Fruit fly (Drosophila melanogaster) whole organism, embryonic: ENCODE measurements around the gene Rack1.

Source experiments
- CG10431 ChIP-seq: fragments of 200-800 bp; sonication (Bioruptor generic); optimal IDR thresholded peaks from 3 replicates; lab custom pipeline; 2018; ENCODE audit warnings: missing biosample characterization, mild to moderate bottlenecking, missing genetic modification characterization
- CG15696 ChIP-seq: fragments of 200-800 bp; sonication (Bioruptor generic); optimal IDR thresholded peaks from 2 replicates; lab custom pipeline; 2019; ENCODE audit warnings: missing biosample characterization, mild to moderate bottlenecking, missing genetic modification characterization, moderate library complexity
- CG3847 ChIP-seq: fragments of 200-800 bp; sonication (Bioruptor generic); IDR thresholded peaks from 2 replicates; pipeline ENCODE4 v1.3.6; 2022; ENCODE audit warnings: missing biosample characterization, missing genetic modification characterization
- cwo ChIP-seq: fragments of 200-800 bp; sonication (Bioruptor generic); optimal IDR thresholded peaks from 3 replicates; lab custom pipeline; 2017; ENCODE audit warnings: missing biosample characterization, missing genetic modification characterization, mild to moderate bottlenecking, moderate library complexity, missing genetic modification reagents
- lov ChIP-seq, 2 experiments: fragments of 200-800 bp in 1 of 2; fragments of >200 bp in 1 of 2; sonication (Bioruptor generic) in 1 of 2; IDR thresholded peaks in 1 of 2; optimal IDR thresholded peaks in 1 of 2; 2 replicates in 1 of 2; 3 replicates in 1 of 2; pipeline versions ENCODE4 v1.3.6 to Lab custom; 2017 to 2022; ENCODE audit warnings: missing biosample characterization in 1 of 2, missing genetic modification characterization in 1 of 2
- phol ChIP-seq: fragments of 200-800 bp; sonication (Bioruptor generic); optimal IDR thresholded peaks from 3 replicates; lab custom pipeline; 2018; ENCODE audit warnings: missing biosample characterization, mild to moderate bottlenecking, missing genetic modification characterization, moderate library complexity

dm6 chr2L:7828231-7828630 lies 1.1 kb upstream of the Rack1 start:
- TF ChIP-seq lov (optimal IDR thresholded peaks at IDR 0.05; lab: Kevin White, UChicago) (no peak), lov (GFP tag; IDR thresholded peaks at IDR 0.05; lab: Robert Waterston, UW) (peak; percentile 67; the same call in 1 of the 3 replicates), CG15696 (tag; lab: Kevin White, UChicago) (peak; percentile 10), CG3847 (peak; percentile 45; the same call in 1 of the 2 replicates), phol (tag; lab: Kevin White, UChicago) (peak; percentile 100), CG10431 (GFP tag; lab: Kevin White, UChicago) (no peak), cwo (GFP tag; lab: Kevin White, UChicago) (peak; percentile 19)
